Worm (Caenorhabditis elegans) whole organism, young adult: ENCODE data around the gene F47E1.2.
A peak's percentile ranks its signal among the peaks of the same experiment; 100 is the strongest.

Experiments used
- D2030.7 ChIP-seq: fragments of 200-800 bp; sonication (Bioruptor generic); IDR thresholded peaks from 2 replicates; pipeline ENCODE4 v1.3.6; 2022; ENCODE audit warnings: missing genetic modification reagents, missing genetic modification characterization, missing compliant biosample characterization
- F33H1.4 ChIP-seq: fragments of 200-800 bp; sonication (Bioruptor generic); IDR thresholded peaks from 2 replicates; pipeline ENCODE4 v1.3.6; 2022; ENCODE audit warnings: missing genetic modification reagents, missing genetic modification characterization, missing compliant biosample characterization
- F52B5.7 ChIP-seq: sonication (generic microtip); optimal IDR thresholded peaks from 2 replicates; lab custom pipeline; 2016; ENCODE audit warnings: mild to moderate bottlenecking, missing genetic modification characterization, missing compliant biosample characterization
- F57A8.1 ChIP-seq: fragments of 200-800 bp; sonication (Bioruptor generic); optimal IDR thresholded peaks from 2 replicates; lab custom pipeline; 2018; ENCODE audit warnings: mild to moderate bottlenecking, missing genetic modification characterization, moderate library complexity, missing compliant biosample characterization
- K11D2.4 ChIP-seq: fragments of 200-800 bp; sonication (Bioruptor generic); IDR thresholded peaks from 2 replicates; pipeline ENCODE4 v1.3.6; 2022; ENCODE audit warnings: missing genetic modification reagents, missing genetic modification characterization, missing compliant biosample characterization
- K12H6.12 ChIP-seq: fragments of 200-800 bp; sonication (Bioruptor generic); optimal IDR thresholded peaks from 2 replicates; lab custom pipeline; 2018; ENCODE audit warnings: mild to moderate bottlenecking, missing genetic modification characterization, missing compliant biosample characterization
- Y53G8AR.9 ChIP-seq: fragments of 200-800 bp; sonication (Bioruptor generic); conservative IDR thresholded peaks from 2 replicates; pipeline ENCODE4 v1.3.6; 2022; ENCODE audit warnings: missing genetic modification reagents, missing genetic modification characterization, missing compliant biosample characterization
- Y67H2A.10 ChIP-seq: fragments of 200-800 bp; sonication (Bioruptor generic); conservative IDR thresholded peaks from 2 replicates; pipeline ENCODE4 v1.3.6; 2022; ENCODE audit warnings: missing genetic modification reagents, missing genetic modification characterization, missing compliant biosample characterization
- akir-1 ChIP-seq: fragments of 200-800 bp; sonication (Bioruptor generic); optimal IDR thresholded peaks from 2 replicates; lab custom pipeline; 2018; ENCODE audit warnings: mild to moderate bottlenecking, missing genetic modification characterization, moderate library complexity, missing compliant biosample characterization
- ama-1 ChIP-seq, 3 experiments: fragments of 150-350 bp in 1 of 3; sonication (generic microtip) in 2 of 3; optimal IDR thresholded peaks; 2 replicates each; lab custom pipeline; 2014 to 2018; ENCODE audit warnings: missing biosample characterization in 2 of 3, missing genetic modification characterization in 2 of 3, missing genetic modification reagents in 2 of 3
- attf-3 ChIP-seq: fragments of 200-800 bp; sonication (Bioruptor generic); conservative IDR thresholded peaks from 2 replicates; pipeline ENCODE4 v1.3.6; 2022; ENCODE audit warnings: missing genetic modification reagents, missing genetic modification characterization, missing compliant biosample characterization
- attf-5 ChIP-seq: fragments of 200-800 bp; sonication (Bioruptor generic); optimal IDR thresholded peaks from 2 replicates; lab custom pipeline; 2018; ENCODE audit warnings: mild to moderate bottlenecking, missing genetic modification characterization, missing compliant biosample characterization
- ccch-3 ChIP-seq: fragments of 200-800 bp; sonication (Bioruptor generic); optimal IDR thresholded peaks from 2 replicates; lab custom pipeline; 2018; ENCODE audit warnings: mild to moderate bottlenecking, missing genetic modification characterization, missing compliant biosample characterization
- cebp-2 ChIP-seq: fragments of 200-800 bp; sonication (Bioruptor generic); IDR thresholded peaks from 2 replicates; pipeline ENCODE4 v1.3.6; 2022; ENCODE audit warnings: missing genetic modification characterization, missing compliant biosample characterization
- ceh-40 ChIP-seq: fragments of 200-800 bp; sonication (Bioruptor generic); IDR thresholded peaks from 2 replicates; pipeline ENCODE4 v1.3.6; 2022; ENCODE audit warnings: missing genetic modification characterization, missing compliant biosample characterization
- ceh-79 ChIP-seq: sonication (generic microtip); optimal IDR thresholded peaks from 2 replicates; lab custom pipeline; 2017; ENCODE audit warnings: mild to moderate bottlenecking, missing genetic modification characterization, missing compliant biosample characterization
- ceh-91 ChIP-seq: fragments of 200-800 bp; sonication (Bioruptor generic); IDR thresholded peaks from 2 replicates; pipeline ENCODE4 v1.3.6; 2022; ENCODE audit warnings: missing genetic modification reagents, missing genetic modification characterization, missing compliant biosample characterization
- dox-1 ChIP-seq: fragments of 200-800 bp; sonication (Bioruptor generic); IDR thresholded peaks from 2 replicates; pipeline ENCODE4 v1.3.6; 2022; ENCODE audit warnings: missing genetic modification reagents, missing genetic modification characterization, missing compliant biosample characterization
- dpff-1 ChIP-seq: sonication (generic microtip); optimal IDR thresholded peaks from 2 replicates; lab custom pipeline; 2017; ENCODE audit warnings: mild to moderate bottlenecking, missing genetic modification characterization, missing compliant biosample characterization
- egl-44 ChIP-seq: fragments of 200-800 bp; sonication (Bioruptor generic); IDR thresholded peaks from 2 replicates; pipeline ENCODE4 v1.3.6; 2022; ENCODE audit warnings: missing genetic modification reagents, missing genetic modification characterization, missing compliant biosample characterization
- ekl-4 ChIP-seq: fragments of 200-800 bp; sonication (Bioruptor generic); IDR thresholded peaks from 2 replicates; pipeline ENCODE4 v1.3.6; 2022; ENCODE audit warnings: missing genetic modification reagents, missing genetic modification characterization, missing compliant biosample characterization
- hmg-1.2 ChIP-seq: fragments of 200-800 bp; sonication (Bioruptor generic); IDR thresholded peaks from 2 replicates; pipeline ENCODE4 v1.3.6; 2022; ENCODE audit warnings: missing genetic modification reagents, missing genetic modification characterization, missing compliant biosample characterization
- hrde-1 ChIP-seq: sonication (generic microtip); optimal IDR thresholded peaks from 2 replicates; lab custom pipeline; 2016; ENCODE audit warnings: missing genetic modification characterization, mild to moderate bottlenecking, missing compliant biosample characterization, moderate library complexity, missing genotype, missing genetic modification reagents, borderline replicate concordance
- hsf-1 ChIP-seq: fragments of 200-800 bp; sonication (Bioruptor generic); IDR thresholded peaks from 2 replicates; pipeline ENCODE4 v1.3.6; 2022; ENCODE audit warnings: missing genetic modification reagents, missing genetic modification characterization, missing compliant biosample characterization
- let-526 ChIP-seq: fragments of 200-800 bp; sonication (Bioruptor generic); IDR thresholded peaks from 2 replicates; pipeline ENCODE4 v1.3.6; 2022; ENCODE audit warnings: missing genetic modification reagents, missing genetic modification characterization, missing compliant biosample characterization
- let-607 ChIP-seq, 2 experiments: fragments of 200-800 bp in 1 of 2; sonication (Bioruptor generic) in 1 of 2; sonication (generic microtip) in 1 of 2; optimal IDR thresholded peaks; 2 replicates each; lab custom pipeline; 2016 to 2018; ENCODE audit warnings: mild to moderate bottlenecking in 2 of 2, missing compliant biosample characterization in 2 of 2, missing genetic modification characterization in 2 of 2, moderate library complexity in 2 of 2, missing genotype in 1 of 2
- lin-26 ChIP-seq: fragments of 200-800 bp; sonication (Bioruptor generic); IDR thresholded peaks from 2 replicates; pipeline ENCODE4 v1.3.6; 2022; ENCODE audit warnings: missing genetic modification reagents, missing genetic modification characterization, missing compliant biosample characterization
- lin-35 ChIP-seq, 3 experiments: fragments of 150-350 bp in 2 of 3; sonication (generic microtip) in 1 of 3; optimal IDR thresholded peaks; 2 replicates each; lab custom pipeline; 2014 to 2018; ENCODE audit warnings: missing biosample characterization in 3 of 3, missing genetic modification characterization in 3 of 3, missing genetic modification reagents in 3 of 3
- lir-1 ChIP-seq: fragments of 200-800 bp; sonication (Bioruptor generic); conservative IDR thresholded peaks from 2 replicates; pipeline ENCODE4 v1.3.6; 2022; ENCODE audit warnings: missing genetic modification reagents, missing genetic modification characterization, missing compliant biosample characterization
- madf-3 ChIP-seq: fragments of 200-800 bp; sonication (Bioruptor generic); IDR thresholded peaks from 2 replicates; pipeline ENCODE4 v1.3.6; 2022; ENCODE audit warnings: missing genetic modification reagents, missing genetic modification characterization, missing compliant biosample characterization
- mes-4 ChIP-seq: sonication (generic microtip); optimal IDR thresholded peaks from 2 replicates; lab custom pipeline; 2016; ENCODE audit warnings: missing genotype, missing genetic modification characterization, missing compliant biosample characterization
- mxl-1 ChIP-seq: sonication (generic microtip); optimal IDR thresholded peaks from 2 replicates; lab custom pipeline; 2016; ENCODE audit warnings: missing genetic modification characterization, missing compliant biosample characterization
- nfya-1 ChIP-seq: sonication (generic microtip); optimal IDR thresholded peaks from 2 replicates; lab custom pipeline; 2017; ENCODE audit warnings: antibody characterized with exemption, missing compliant biosample characterization, missing genetic modification characterization, borderline replicate concordance; ENCODE audit not compliant: insufficient read depth
- nfya-2 ChIP-seq: fragments of 200-800 bp; sonication (Bioruptor generic); IDR thresholded peaks from 2 replicates; pipeline ENCODE4 v1.3.6; 2022; ENCODE audit warnings: missing genetic modification reagents, missing genetic modification characterization, missing compliant biosample characterization
- nhr-120 ChIP-seq: fragments of 200-800 bp; sonication (Bioruptor generic); IDR thresholded peaks from 2 replicates; pipeline ENCODE4 v1.3.6; 2022; ENCODE audit warnings: missing genetic modification characterization, missing compliant biosample characterization
- nhr-179 ChIP-seq: sonication (generic microtip); optimal IDR thresholded peaks from 2 replicates; lab custom pipeline; 2016; ENCODE audit warnings: mild to moderate bottlenecking, missing genetic modification characterization, missing compliant biosample characterization
- nhr-80 ChIP-seq: sonication (generic microtip); optimal IDR thresholded peaks from 2 replicates; lab custom pipeline; 2016; ENCODE audit warnings: missing genetic modification characterization, missing compliant biosample characterization
- nhr-90 ChIP-seq: sonication (generic microtip); optimal IDR thresholded peaks from 2 replicates; lab custom pipeline; 2016; ENCODE audit warnings: missing genotype, mild to moderate bottlenecking, missing genetic modification characterization, missing compliant biosample characterization
- pbrm-1 ChIP-seq: fragments of 200-800 bp; sonication (Bioruptor generic); IDR thresholded peaks from 2 replicates; pipeline ENCODE4 v1.3.6; 2022; ENCODE audit warnings: missing genetic modification reagents, missing genetic modification characterization, missing compliant biosample characterization
- pha-4 ChIP-seq: fragments of 150-350 bp; sonication (generic microtip); optimal IDR thresholded peaks from 2 replicates; lab custom pipeline; 2014; ENCODE audit warnings: missing biosample characterization, missing genetic modification reagents, missing genetic modification characterization
- repo-1 ChIP-seq: sonication (generic microtip); optimal IDR thresholded peaks from 2 replicates; lab custom pipeline; 2017; ENCODE audit warnings: mild to moderate bottlenecking, missing genetic modification characterization, missing compliant biosample characterization
- rpc-1 ChIP-seq, 2 experiments: fragments of 150-350 bp in 1 of 2; sonication (generic microtip) in 1 of 2; optimal IDR thresholded peaks; 2 replicates each; lab custom pipeline; 2014 to 2018; ENCODE audit warnings: missing biosample characterization in 1 of 2, missing genetic modification characterization in 1 of 2, missing genetic modification reagents in 1 of 2, missing genotype in 1 of 2
- snpc-3.4 ChIP-seq: sonication (generic microtip); optimal IDR thresholded peaks from 2 replicates; lab custom pipeline; 2017; ENCODE audit warnings: missing genetic modification characterization, mild to moderate bottlenecking, missing compliant biosample characterization, antibody characterized with exemption, moderate library complexity, missing genotype, missing genetic modification reagents
- somi-1 ChIP-seq: fragments of 200-800 bp; sonication (Bioruptor generic); optimal IDR thresholded peaks from 2 replicates; lab custom pipeline; 2018; ENCODE audit warnings: mild to moderate bottlenecking, missing genetic modification characterization, missing compliant biosample characterization
- tbp1 ChIP-seq: fragments of 200-800 bp; sonication (Bioruptor generic); optimal IDR thresholded peaks from 2 replicates; lab custom pipeline; 2018; ENCODE audit warnings: mild to moderate bottlenecking, missing genetic modification characterization, missing compliant biosample characterization
- tbx-9 ChIP-seq: sonication (generic microtip); optimal IDR thresholded peaks from 2 replicates; lab custom pipeline; 2016; ENCODE audit warnings: borderline replicate concordance, missing genetic modification characterization, inconsistent platforms, missing compliant biosample characterization
- xnd-1 ChIP-seq: sonication (generic microtip); optimal IDR thresholded peaks from 2 replicates; lab custom pipeline; 2016; ENCODE audit warnings: missing genotype, missing genetic modification reagents, missing genetic modification characterization, missing compliant biosample characterization
- zfh-2 ChIP-seq: fragments of 200-800 bp; sonication (Bioruptor generic); conservative IDR thresholded peaks from 2 replicates; pipeline ENCODE4 v1.3.6; 2022; ENCODE audit warnings: missing genetic modification reagents, missing genetic modification characterization, missing compliant biosample characterization

F47E1.2 gene

ce11 chrX:9078149-9078548 is 20.7 kb downstream of the F47E1.2 start (continued):
- TF ChIP-seq snpc-3.4 (tag; lab: Kevin White, UChicago) (no peak), nfya-1 (tag; lab: Kevin White, UChicago) (no peak), lin-26 (GFP tag; lab: Robert Waterston, UW) (peak; percentile 92), pha-4 (no peak), K12H6.12 (tag; lab: Kevin White, UChicago) (no peak), K11D2.4 (GFP tag; lab: Robert Waterston, UW) (no peak), mxl-1 (tag; lab: Kevin White, UChicago) (peak; percentile 59), ceh-40 (GFP tag; lab: Robert Waterston, UW) (peak; percentile 68), dpff-1 (tag; lab: Kevin White, UChicago) (no peak), F57A8.1 (GFP tag; lab: Kevin White, UChicago) (no peak), hsf-1 (GFP tag; lab: Robert Waterston, UW) (peak; percentile 47; the same call in 1 of the 2 replicates), nhr-90 (tag; lab: Kevin White, UChicago) (peak; percentile 80), lin-35 (GFP tag; optimal IDR thresholded peaks at IDR 0.05; lab: Kevin White, UChicago) (no peak), repo-1 (tag; lab: Kevin White, UChicago) (no peak), F33H1.4 (GFP tag; lab: Robert Waterston, UW) (no peak), egl-44 (GFP tag; lab: Robert Waterston, UW) (no peak; the same call in 1 of the 2 replicates), hmg-1.2 (peak; percentile 73), nhr-80 (tag; lab: Kevin White, UChicago) (peak; percentile 9), Y67H2A.10 (GFP tag; lab: Robert Waterston, UW) (no peak), dox-1 (no peak), let-607 (tag; optimal IDR thresholded peaks at IDR 0.05; lab: Kevin White, UChicago) (peak in 1 of 2 experiments; percentile 55), somi-1 (GFP tag; lab: Kevin White, UChicago) (peak; percentile 28), lir-1 (GFP tag; lab: Robert Waterston, UW) (no peak), ama-1 (optimal IDR thresholded peaks at IDR 0.05; lab: Kevin White, UChicago) (no peak), ama-1 (GFP tag; optimal IDR thresholded peaks at IDR 0.05; lab: Kevin White, UChicago) (peak in 1 of 2 experiments; percentile 66), rpc-1 (optimal IDR thresholded peaks at IDR 0.05; lab: Kevin White, UChicago) (peak; percentile 89), rpc-1 (tag; optimal IDR thresholded peaks at IDR 0.05; lab: Kevin White, UChicago) (peak; percentile 92), xnd-1 (tag; lab: Kevin White, UChicago) (no peak), cebp-2 (no peak), ceh-91 (no peak), nhr-179 (tag; lab: Kevin White, UChicago) (no peak), ccch-3 (GFP tag; lab: Kevin White, UChicago) (no peak), nfya-2 (GFP tag; lab: Robert Waterston, UW) (no peak), pbrm-1 (GFP tag; lab: Robert Waterston, UW) (peak; percentile 72), nhr-120 (GFP tag; lab: Robert Waterston, UW) (0 out of 2 replicates have a peak, but pooled peaks have one; percentile 68), madf-3 (0 out of 2 replicates have a peak, but pooled peaks have one; percentile 35), hrde-1 (tag; lab: Kevin White, UChicago) (peak; percentile 34), Y53G8AR.9 (no peak), F52B5.7 (tag; lab: Kevin White, UChicago) (no peak), tbp1 (GFP tag; lab: Kevin White, UChicago) (peak; percentile 92), zfh-2 (GFP tag; lab: Robert Waterston, UW) (no peak), let-526 (GFP tag; lab: Robert Waterston, UW) (peak; percentile 70; the same call in 1 of the 2 replicates), ekl-4 (GFP tag; lab: Robert Waterston, UW) (no peak), ceh-79 (tag; lab: Kevin White, UChicago) (no peak), attf-3 (no peak), akir-1 (no peak), D2030.7 (peak; percentile 38; the same call in 1 of the 2 replicates), mes-4 (tag; lab: Kevin White, UChicago) (peak; percentile 72), attf-5 (GFP tag; lab: Kevin White, UChicago) (no peak), tbx-9 (tag; lab: Kevin White, UChicago) (no peak)
